Fruit fly (Drosophila melanogaster) S2 (cell line): Measurements from ENCODE around the gene CG17754.

Experiments used
- CG8478 ChIP-seq: fragments of >200 bp; optimal IDR thresholded peaks from 2 replicates; lab custom pipeline; 2018
- CTCF ChIP-seq, 2 experiments: fragments of >200 bp; optimal IDR thresholded peaks; 2 replicates each; lab custom pipeline; 2018

Gene CG17754

DNA sequence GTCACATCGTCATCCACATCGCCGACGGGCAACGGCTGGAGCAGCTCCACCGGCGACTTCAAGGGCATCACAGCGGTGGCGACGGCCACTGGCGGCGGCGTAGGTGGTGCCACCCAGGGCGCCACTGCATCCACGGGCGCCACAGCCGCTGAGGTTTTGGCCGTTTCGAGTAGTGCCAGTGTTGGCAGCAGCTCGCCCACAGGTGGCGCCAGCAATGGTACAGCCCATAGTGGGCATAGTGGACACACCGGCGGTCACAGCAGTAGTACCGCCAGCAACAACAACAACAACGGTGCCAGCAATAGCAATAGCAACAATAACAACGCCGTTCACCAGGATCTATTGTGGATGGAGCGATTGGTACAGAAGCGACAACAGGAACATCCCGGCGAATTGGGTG lies 36.2 kb downstream of the CG17754 start:
- TF ChIP-seq CTCF (optimal IDR thresholded peaks at IDR 0.05; lab: Kevin White, UChicago) (peak; percentile 78 to 85), CG8478 (lab: Kevin White, UChicago) (no peak)

DNA sequence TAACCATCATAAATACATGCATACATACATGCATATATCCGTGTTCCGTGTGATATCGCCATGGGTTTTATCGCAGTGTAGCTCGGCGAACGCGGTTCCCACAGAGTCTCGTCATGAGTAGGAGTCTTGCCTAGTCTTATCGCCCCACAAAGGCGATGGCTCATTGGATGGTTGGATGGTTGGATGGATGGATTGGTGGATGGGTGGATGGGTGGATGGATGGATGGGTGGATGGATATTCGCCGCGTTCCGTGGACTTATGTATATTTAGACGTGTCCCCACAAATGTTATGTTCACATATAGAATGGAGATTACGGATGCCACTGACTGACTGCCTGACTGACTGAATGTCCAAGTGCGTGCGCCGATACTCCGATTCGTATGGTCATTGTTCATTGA lies 41.0 kb downstream of the CG17754 start:
- TF ChIP-seq CTCF (optimal IDR thresholded peaks at IDR 0.05; lab: Kevin White, UChicago) = no peak
- TF ChIP-seq CG8478 (lab: Kevin White, UChicago) = no peak

- no peak for TF ChIP-seq CG8478 (lab: Kevin White, UChicago)
- TF ChIP-seq CTCF (optimal IDR thresholded peaks at IDR 0.05; lab: Kevin White, UChicago) = no peak
Observed at dm6 chrX:9295518-9295917, 45.3 kb downstream of the CG17754 start.

dm6 chrX:9296518-9296917 lies 46.3 kb downstream of the CG17754 start:
- no peak for TF ChIP-seq CG8478 (lab: Kevin White, UChicago)
- no peak for TF ChIP-seq CTCF (optimal IDR thresholded peaks at IDR 0.05; lab: Kevin White, UChicago)

DNA sequence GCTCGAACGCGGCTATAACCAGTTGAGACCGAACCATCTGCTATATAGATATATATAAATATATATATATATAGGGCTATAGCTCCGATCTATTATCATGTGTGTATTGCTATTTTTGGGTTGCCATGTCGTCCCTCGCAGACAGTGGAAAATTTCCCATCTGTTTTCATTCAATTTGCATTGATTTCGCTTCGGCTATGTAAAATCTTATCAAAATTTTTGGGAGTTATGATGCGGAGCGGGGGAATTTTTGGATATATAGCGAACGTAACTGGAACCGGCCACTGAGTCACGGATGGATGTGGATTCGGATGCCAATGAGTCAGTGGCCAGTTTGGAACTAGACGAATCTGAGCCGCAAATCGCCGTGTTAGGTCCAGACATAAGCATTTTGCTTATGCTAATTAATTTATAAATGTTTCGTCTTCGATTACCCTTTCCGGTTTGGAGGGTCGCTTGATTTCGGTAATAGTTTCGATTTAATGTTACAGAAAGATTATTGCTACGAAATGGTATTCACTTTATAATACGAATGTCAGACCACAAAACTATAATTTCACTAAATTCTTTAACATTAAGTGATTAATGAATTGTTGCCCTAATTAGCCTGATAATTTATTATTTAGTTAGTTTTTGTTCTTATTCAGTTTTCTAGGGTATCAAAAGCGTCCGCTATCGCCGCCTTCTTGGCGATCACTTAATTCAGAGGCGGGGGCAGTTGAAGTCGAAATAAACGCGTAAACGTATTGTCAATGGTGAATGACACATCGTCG lies 47.6 kb downstream of the CG17754 start:
- TF ChIP-seq CG8478 (lab: Kevin White, UChicago) (no peak), CTCF (optimal IDR thresholded peaks at IDR 0.05; lab: Kevin White, UChicago) (no peak)
